Worm (Caenorhabditis elegans) whole organism, L1 larva: ENCODE measurements around the gene msp-3.

ENCODE experiments used
- C04F5.9 ChIP-seq: sonication (generic microtip); optimal IDR thresholded peaks from 2 replicates; lab custom pipeline; 2016; ENCODE audit warnings: missing genetic modification characterization, missing compliant biosample characterization
- C34B4.2 ChIP-seq: sonication (generic microtip); optimal IDR thresholded peaks from 2 replicates; lab custom pipeline; 2017; ENCODE audit warnings: mild to moderate bottlenecking, missing genetic modification characterization, missing compliant biosample characterization
- F16B12.6 ChIP-seq: fragments of 150-350 bp; optimal IDR thresholded peaks from 2 replicates; lab custom pipeline; 2014; ENCODE audit warnings: missing biosample characterization, missing genetic modification characterization
- aha-1 ChIP-seq: fragments of 150-350 bp; optimal IDR thresholded peaks from 2 replicates; lab custom pipeline; 2014; ENCODE audit warnings: missing biosample characterization, missing genetic modification characterization
- ceh-63 ChIP-seq: fragments of 200-800 bp; sonication (Bioruptor generic); optimal IDR thresholded peaks from 2 replicates; lab custom pipeline; 2018; ENCODE audit warnings: mild to moderate bottlenecking, missing genetic modification characterization, missing compliant biosample characterization
- ceh-8 ChIP-seq: fragments of 200-800 bp; sonication (Bioruptor generic); optimal IDR thresholded peaks from 2 replicates; lab custom pipeline; 2018; ENCODE audit warnings: mild to moderate bottlenecking, missing genetic modification characterization, moderate library complexity, missing compliant biosample characterization
- ceh-88 ChIP-seq: fragments of 200-800 bp; sonication (Bioruptor generic); IDR thresholded peaks from 2 replicates; pipeline ENCODE4 v1.3.6; 2022; ENCODE audit warnings: missing genetic modification characterization, missing compliant biosample characterization
- ceh-90 ChIP-seq: sonication (generic microtip); optimal IDR thresholded peaks from 2 replicates; lab custom pipeline; 2016; ENCODE audit warnings: missing genetic modification characterization, missing compliant biosample characterization
- dpl-1 ChIP-seq, 3 experiments: fragments of 150-350 bp in 2 of 3; sonication (generic microtip) in 1 of 3; optimal IDR thresholded peaks; 2 replicates each; lab custom pipeline; 2014 to 2017; ENCODE audit warnings: missing biosample characterization in 3 of 3, missing genetic modification characterization in 3 of 3, missing genetic modification reagents in 3 of 3
- dsc-1 ChIP-seq: sonication (generic microtip); optimal IDR thresholded peaks from 2 replicates; lab custom pipeline; 2016; ENCODE audit warnings: mild to moderate bottlenecking, missing genetic modification characterization, missing compliant biosample characterization
- egl-13 ChIP-seq: sonication (generic microtip); optimal IDR thresholded peaks from 2 replicates; lab custom pipeline; 2016; ENCODE audit warnings: missing genotype, missing genetic modification reagents, missing genetic modification characterization, missing compliant biosample characterization
- egl-27 ChIP-seq, 2 experiments: fragments of 150-350 bp in 1 of 2; sonication (generic microtip); optimal IDR thresholded peaks; 3 replicates each; lab custom pipeline; 2017 to 2018; ENCODE audit warnings: missing biosample characterization in 2 of 2, missing genetic modification characterization in 2 of 2, missing genetic modification reagents in 2 of 2
- elt-3 ChIP-seq, 6 experiments: fragments of 150-350 bp in 1 of 6; sonication (generic microtip); optimal IDR thresholded peaks; 2 replicates each; lab custom pipeline; 2017 to 2018; ENCODE audit warnings: missing biosample characterization in 6 of 6, missing genetic modification characterization in 6 of 6, inconsistent platforms in 1 of 6
- ets-5 ChIP-seq: fragments of 200-800 bp; sonication (Bioruptor generic); IDR thresholded peaks from 2 replicates; pipeline ENCODE4 v1.3.6; 2022; ENCODE audit warnings: missing genetic modification characterization, missing compliant biosample characterization
- fkh-10 ChIP-seq: sonication (generic microtip); optimal IDR thresholded peaks from 2 replicates; lab custom pipeline; 2017; ENCODE audit warnings: missing biosample characterization, missing genetic modification reagents, missing genetic modification characterization
- fkh-4 ChIP-seq: sonication (generic microtip); optimal IDR thresholded peaks from 2 replicates; lab custom pipeline; 2016; ENCODE audit warnings: missing compliant biosample characterization, missing genetic modification characterization, borderline replicate concordance
- fkh-8 ChIP-seq: sonication (generic microtip); optimal IDR thresholded peaks from 2 replicates; lab custom pipeline; 2016; ENCODE audit warnings: mild to moderate bottlenecking, missing genetic modification characterization, missing compliant biosample characterization
- fos-1 ChIP-seq: fragments of 150-350 bp; optimal IDR thresholded peaks from 2 replicates; lab custom pipeline; 2014; ENCODE audit warnings: missing biosample characterization, missing genetic modification characterization
- grh-1 ChIP-seq: fragments of 200-800 bp; sonication (Bioruptor generic); IDR thresholded peaks from 2 replicates; pipeline ENCODE4 v1.3.6; 2022; ENCODE audit warnings: missing genetic modification reagents, missing genetic modification characterization, missing compliant biosample characterization
- hpl-2 ChIP-seq: fragments of 150-350 bp; optimal IDR thresholded peaks from 2 replicates; lab custom pipeline; 2014; ENCODE audit warnings: missing biosample characterization, missing genetic modification reagents, missing genetic modification characterization
- lin-13 ChIP-seq: fragments of 150-350 bp; optimal IDR thresholded peaks from 2 replicates; lab custom pipeline; 2014; ENCODE audit warnings: missing biosample characterization, missing genetic modification reagents, missing genetic modification characterization
- lin-14 ChIP-seq: fragments of 200-800 bp; sonication (Bioruptor generic); optimal IDR thresholded peaks from 2 replicates; lab custom pipeline; 2018; ENCODE audit warnings: mild to moderate bottlenecking, missing genetic modification characterization, moderate library complexity, missing compliant biosample characterization
- lin-15B ChIP-seq: fragments of 150-350 bp; sonication (generic microtip); optimal IDR thresholded peaks from 3 replicates; lab custom pipeline; 2014; ENCODE audit warnings: missing biosample characterization, missing genetic modification characterization
- lin-39 ChIP-seq: fragments of 150-350 bp; optimal IDR thresholded peaks from 2 replicates; lab custom pipeline; 2014; ENCODE audit warnings: missing biosample characterization, missing genetic modification reagents, missing genetic modification characterization
- nhr-237 ChIP-seq: fragments of 150-350 bp; optimal IDR thresholded peaks from 2 replicates; lab custom pipeline; 2014; ENCODE audit warnings: missing biosample characterization, missing genetic modification characterization
- nhr-28 ChIP-seq: fragments of 150-350 bp; optimal IDR thresholded peaks from 2 replicates; lab custom pipeline; 2014; ENCODE audit warnings: missing biosample characterization, missing genetic modification characterization
- nhr-47 ChIP-seq: sonication (generic microtip); optimal IDR thresholded peaks from 2 replicates; lab custom pipeline; 2016; ENCODE audit warnings: mild to moderate bottlenecking, missing genetic modification characterization, moderate library complexity, missing compliant biosample characterization
- nhr-71 ChIP-seq: sonication (generic microtip); optimal IDR thresholded peaks from 2 replicates; lab custom pipeline; 2016; ENCODE audit warnings: mild to moderate bottlenecking, missing genetic modification characterization, moderate library complexity, missing compliant biosample characterization
- nhr-76 ChIP-seq: sonication (generic microtip); optimal IDR thresholded peaks from 2 replicates; lab custom pipeline; 2017; ENCODE audit warnings: missing biosample characterization, missing genetic modification characterization
- nhr-77 ChIP-seq: fragments of 150-350 bp; optimal IDR thresholded peaks from 2 replicates; lab custom pipeline; 2014; ENCODE audit warnings: missing biosample characterization, missing genetic modification characterization
- nhr-85 ChIP-seq: sonication (generic microtip); peaks from one replicate; lab custom pipeline; 2016; ENCODE audit warnings: missing genetic modification characterization, inconsistent platforms, missing compliant biosample characterization
- pag-3 ChIP-seq: sonication (generic microtip); optimal IDR thresholded peaks from 2 replicates; lab custom pipeline; 2017; ENCODE audit warnings: missing genetic modification characterization, mild to moderate bottlenecking, missing compliant biosample characterization, antibody characterized with exemption, borderline replicate concordance; ENCODE audit not compliant: insufficient read depth
- pax-3 ChIP-seq: fragments of 200-800 bp; sonication (Bioruptor generic); optimal IDR thresholded peaks from 2 replicates; lab custom pipeline; 2018; ENCODE audit warnings: mild to moderate bottlenecking, missing genetic modification characterization, moderate library complexity, missing compliant biosample characterization
- pqm-1 ChIP-seq: sonication (generic microtip); optimal IDR thresholded peaks from 3 replicates; lab custom pipeline; 2017; ENCODE audit warnings: missing biosample characterization, missing genetic modification characterization
- rnt-1 ChIP-seq: sonication (generic microtip); optimal IDR thresholded peaks from 2 replicates; lab custom pipeline; 2016; ENCODE audit warnings: mild to moderate bottlenecking, missing genetic modification characterization, moderate library complexity, missing compliant biosample characterization
- skn-1 ChIP-seq: fragments of 150-350 bp; optimal IDR thresholded peaks from 2 replicates; lab custom pipeline; 2014; ENCODE audit warnings: missing biosample characterization, missing genetic modification characterization
- snpc-4 ChIP-seq: fragments of 150-350 bp; optimal IDR thresholded peaks from 2 replicates; lab custom pipeline; 2014; ENCODE audit warnings: missing biosample characterization, missing genetic modification characterization
- snu-23 ChIP-seq: sonication (generic microtip); optimal IDR thresholded peaks from 2 replicates; lab custom pipeline; 2016; ENCODE audit warnings: missing genetic modification characterization, missing compliant biosample characterization
- sox-4 ChIP-seq: sonication (generic microtip); optimal IDR thresholded peaks from 2 replicates; lab custom pipeline; 2016; ENCODE audit warnings: missing genetic modification characterization, missing compliant biosample characterization
- sptf-1 ChIP-seq: fragments of 150-350 bp; optimal IDR thresholded peaks from 2 replicates; lab custom pipeline; 2014; ENCODE audit warnings: missing biosample characterization, missing genetic modification characterization
- sup-37 ChIP-seq: fragments of 200-800 bp; sonication (Bioruptor generic); optimal IDR thresholded peaks from 2 replicates; lab custom pipeline; 2018; ENCODE audit warnings: mild to moderate bottlenecking, missing genetic modification characterization, missing compliant biosample characterization
- tbx-2 ChIP-seq: sonication (generic microtip); optimal IDR thresholded peaks from 2 replicates; lab custom pipeline; 2016; ENCODE audit warnings: missing genetic modification characterization, missing compliant biosample characterization
- unc-30 ChIP-seq: sonication (generic microtip); optimal IDR thresholded peaks from 2 replicates; lab custom pipeline; 2017; ENCODE audit warnings: missing biosample characterization, missing genetic modification characterization
- unc-62 ChIP-seq: fragments of 150-350 bp; optimal IDR thresholded peaks from 2 replicates; lab custom pipeline; 2014; ENCODE audit warnings: missing biosample characterization, missing genetic modification reagents, missing genetic modification characterization
- unc-86 ChIP-seq: sonication (generic microtip); optimal IDR thresholded peaks from 2 replicates; lab custom pipeline; 2016; ENCODE audit warnings: missing genetic modification characterization, missing compliant biosample characterization
- unc-98 ChIP-seq: fragments of 200-800 bp; sonication (Bioruptor generic); IDR thresholded peaks from 2 replicates; pipeline ENCODE4 v1.3.6; 2022; ENCODE audit warnings: missing genetic modification characterization, missing compliant biosample characterization
- xbp-1 ChIP-seq: sonication (generic microtip); optimal IDR thresholded peaks from 2 replicates; lab custom pipeline; 2016; ENCODE audit warnings: missing genetic modification characterization, missing compliant biosample characterization
- ztf-11 ChIP-seq, 2 experiments: sonication (generic microtip); optimal IDR thresholded peaks; 2 replicates each; lab custom pipeline; 2016 to 2017; ENCODE audit warnings: missing genetic modification characterization in 2 of 2, missing biosample characterization in 1 of 2, missing compliant biosample characterization in 1 of 2
- ztf-4 ChIP-seq: fragments of 150-350 bp; optimal IDR thresholded peaks from 2 replicates; lab custom pipeline; 2014; ENCODE audit warnings: missing biosample characterization, missing genetic modification characterization

The msp-3 gene

ce11 chrII:4741527-4742187 lies 44.4 kb downstream of the msp-3 start, which contains the start of gene acs-11 (continued):
- TF ChIP-seq unc-62 (GFP tag; lab: Kevin White, UChicago) = no peak

ce11 chrII:4739984-4740462 lies 46.1 kb downstream of the msp-3 start, which contains the start of gene eas-1:
eas-1 (plus strand) TSS chrII:4740412.
- TF ChIP-seq nhr-85 (peak; percentile 88), lin-14 (GFP tag; lab: Kevin White, UChicago) (peak; percentile 83), lin-15B (peak; percentile 55), C04F5.9 (tag; lab: Kevin White, UChicago) (peak; percentile 78), nhr-76 (tag; lab: Kevin White, UChicago) (no peak), ceh-63 (no peak), snu-23 (GFP tag; lab: Kevin White, UChicago) (peak; percentile 86), pag-3 (tag; lab: Kevin White, UChicago) (no peak), egl-13 (peak; percentile 84), ceh-8 (peak; percentile 63), fos-1 (tag; lab: Kevin White, UChicago) (peak; percentile 52), egl-27 (tag; optimal IDR thresholded peaks at IDR 0.05; lab: Kevin White, UChicago) (no peak), lin-39 (tag; lab: Kevin White, UChicago) (peak; percentile 35), nhr-47 (tag; lab: Kevin White, UChicago) (peak; percentile 92), hpl-2 (peak; percentile 47), lin-13 (peak; percentile 37), C34B4.2 (tag; lab: Kevin White, UChicago) (no peak), unc-62 (GFP tag; lab: Kevin White, UChicago) (no peak), dsc-1 (tag; lab: Kevin White, UChicago) (peak; percentile 86), snpc-4 (peak; percentile 67), nhr-77 (no peak), aha-1 (tag; lab: Kevin White, UChicago) (no peak), sup-37 (GFP tag; lab: Kevin White, UChicago) (no peak), fkh-4 (peak; percentile 86), ztf-4 (no peak), tbx-2 (tag; lab: Kevin White, UChicago) (peak; percentile 91), unc-86 (peak; percentile 75), nhr-237 (tag; lab: Kevin White, UChicago) (peak; percentile 26), fkh-10 (GFP tag; lab: Kevin White, UChicago) (peak; percentile 25), unc-30 (tag; lab: Kevin White, UChicago) (no peak), nhr-28 (tag; lab: Kevin White, UChicago) (no peak), ceh-88 (GFP tag; lab: Robert Waterston, UW) (peak; percentile 57; the same call in 1 of the 2 replicates), F16B12.6 (peak; percentile 81), rnt-1 (tag; lab: Kevin White, UChicago) (peak; percentile 98), dpl-1 (GFP tag; optimal IDR thresholded peaks at IDR 0.05; lab: Kevin White, UChicago) (peak; percentile 92 to 96 (median 95)), ceh-90 (tag; lab: Kevin White, UChicago) (peak; percentile 93), pax-3 (tag; lab: Kevin White, UChicago) (peak; percentile 87), pqm-1 (no peak), nhr-71 (tag; lab: Kevin White, UChicago) (peak; percentile 91), ztf-11 (tag; optimal IDR thresholded peaks at IDR 0.05; lab: Kevin White, UChicago) (peak in 1 of 2 experiments; percentile 88), ets-5 (GFP tag; lab: Robert Waterston, UW) (no peak), unc-98 (peak; percentile 85), sptf-1 (no peak), xbp-1 (tag; lab: Kevin White, UChicago) (peak; percentile 97), elt-3 (tag; optimal IDR thresholded peaks at IDR 0.05; lab: Kevin White, UChicago) (peak in 3 of 6 experiments; percentile 1 to 79 (median 19)), fkh-8 (peak; percentile 82), grh-1 (GFP tag; lab: Robert Waterston, UW) (peak; percentile 61), sox-4 (peak; percentile 87), skn-1 (tag; lab: Kevin White, UChicago) (peak; percentile 78)
